Fruit fly (Drosophila melanogaster): ENCODE data around the gene CG4872.
A peak's percentile ranks its signal among the peaks of the same experiment; 100 is the strongest.

The CG4872 gene

DNA sequence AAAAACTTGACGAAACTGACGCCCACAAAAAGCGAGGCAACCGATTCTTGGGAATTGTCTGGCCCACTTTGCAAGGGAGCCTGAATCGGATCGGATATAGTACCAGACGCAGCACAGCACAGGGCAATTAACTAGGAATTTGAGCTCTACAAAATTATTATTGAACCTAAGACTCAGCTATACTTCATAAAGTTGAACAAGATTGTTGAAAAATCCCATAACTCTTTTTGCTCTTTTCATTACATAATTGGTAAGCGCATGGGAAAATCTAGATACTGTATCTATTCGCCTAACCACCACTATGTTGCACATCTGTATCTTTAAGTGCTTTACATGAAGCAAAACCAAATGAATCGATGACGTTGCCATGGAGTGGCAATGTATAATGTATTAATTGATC, 48.0 kb upstream of the CG4872 start:
- peak; percentile 88 for TF ChIP-seq CG17328 (GFP tag; IDR thresholded peaks at IDR 0.05)
- peak; percentile 61 for TF ChIP-seq ems (GFP tag; optimal IDR thresholded peaks at IDR 0.05)
- TF ChIP-seq Atf3 (GFP tag; optimal IDR thresholded peaks at IDR 0.05) = peak; percentile 62
- TF ChIP-seq CG30403 (GFP tag; optimal IDR thresholded peaks at IDR 0.05) = peak; percentile 74
- no peak for TF ChIP-seq BtbVII (GFP tag; optimal IDR thresholded peaks at IDR 0.05)
- peak; percentile 73 for TF ChIP-seq tin (GFP tag; optimal IDR thresholded peaks at IDR 0.05)
- no peak for TF ChIP-seq Dip3 (GFP tag; optimal IDR thresholded peaks at IDR 0.05)
- TF ChIP-seq CG1603 (tag; optimal IDR thresholded peaks at IDR 0.05) = peak; percentile 91
- TF ChIP-seq ash1 (GFP tag; optimal IDR thresholded peaks at IDR 0.05) = no peak
- no peak for TF ChIP-seq exex (tag; optimal IDR thresholded peaks at IDR 0.05)
- peak; percentile 84 for TF ChIP-seq Xrp1 (GFP tag; IDR thresholded peaks at IDR 0.05)
- TF ChIP-seq CG14710 (tag; optimal IDR thresholded peaks at IDR 0.05) = peak; percentile 66
- peak; percentile 64 for TF ChIP-seq esg (GFP tag; conservative IDR thresholded peaks at IDR 0.05)
- TF ChIP-seq CG7963 (GFP tag; IDR thresholded peaks at IDR 0.05; ENCODE audit: partially characterized antibody) = no peak
- no peak for TF ChIP-seq MESR4 (GFP tag; optimal IDR thresholded peaks at IDR 0.05)
- TF ChIP-seq CG4424 (GFP tag; optimal IDR thresholded peaks at IDR 0.05) = peak; percentile 79
- no peak for TF ChIP-seq Opbp (GFP tag; IDR thresholded peaks at IDR 0.05; ENCODE audit: partially characterized antibody)
- TF ChIP-seq Deaf1 (tag; optimal IDR thresholded peaks at IDR 0.05) = peak; percentile 28
- no peak for TF ChIP-seq luna (GFP tag; optimal IDR thresholded peaks at IDR 0.05)
- peak; percentile 21 to 81 for TF ChIP-seq Hr51 (GFP tag; optimal IDR thresholded peaks at IDR 0.05)
- TF ChIP-seq Doc2 (GFP tag; IDR thresholded peaks at IDR 0.05) = no peak
- peak; percentile 83 for TF ChIP-seq unpg (GFP tag; optimal IDR thresholded peaks at IDR 0.05)
- peak; percentile 87 for TF ChIP-seq ATbp (GFP tag; optimal IDR thresholded peaks at IDR 0.05)
- TF ChIP-seq YL-1 (GFP tag; optimal IDR thresholded peaks at IDR 0.05) = no peak
- TF ChIP-seq CG11456 (GFP tag; IDR thresholded peaks at IDR 0.05) = peak; percentile 68
- TF ChIP-seq shn (GFP tag; optimal IDR thresholded peaks at IDR 0.05) = peak; percentile 49
- TF ChIP-seq trem (tag; optimal IDR thresholded peaks at IDR 0.05) = peak; percentile 74
- peak; percentile 55 for TF ChIP-seq CG3847 (GFP tag; IDR thresholded peaks at IDR 0.05)
- TF ChIP-seq CG7745 (tag; optimal IDR thresholded peaks at IDR 0.05) = no peak
- peak; percentile 82 for TF ChIP-seq PHDP (tag; optimal IDR thresholded peaks at IDR 0.05)
- TF ChIP-seq ind (GFP tag; optimal IDR thresholded peaks at IDR 0.05) = peak; percentile 73
- TF ChIP-seq chm (GFP tag; IDR thresholded peaks at IDR 0.05) = no peak
- peak; percentile 22 for TF ChIP-seq CG15514 (GFP tag; optimal IDR thresholded peaks at IDR 0.05)
- TF ChIP-seq gro (GFP tag; optimal IDR thresholded peaks at IDR 0.05) = no peak
- peak; percentile 81 for TF ChIP-seq dysf (GFP tag; IDR thresholded peaks at IDR 0.05)
- TF ChIP-seq Ssrp (tag; optimal IDR thresholded peaks at IDR 0.05) = peak; percentile 76
- peak; percentile 63 for TF ChIP-seq CG6654 (GFP tag; optimal IDR thresholded peaks at IDR 0.05)
- TF ChIP-seq crp (GFP tag; optimal IDR thresholded peaks at IDR 0.05) = peak in 1 of 2 experiments; percentile 13
- TF ChIP-seq CG18262 (tag; optimal IDR thresholded peaks at IDR 0.05) = peak; percentile 81
- TF ChIP-seq CG10366 (GFP tag; IDR thresholded peaks at IDR 0.05) = peak; percentile 79
- peak; percentile 71 for TF ChIP-seq mam (GFP tag; optimal IDR thresholded peaks at IDR 0.05)
- TF ChIP-seq row (GFP tag; IDR thresholded peaks at IDR 0.05) = peak; percentile 78
- TF ChIP-seq Ets65A (GFP tag) = peak; percentile 80
- TF ChIP-seq CG11085 (GFP tag; IDR thresholded peaks at IDR 0.05) = peak; percentile 52; the same call in 1 of the 2 replicates
- peak; percentile 50 for TF ChIP-seq CG18619 (GFP tag; optimal IDR thresholded peaks at IDR 0.05)
- TF ChIP-seq D (optimal IDR thresholded peaks at IDR 0.05) = no peak
- TF ChIP-seq D (GFP tag; optimal IDR thresholded peaks at IDR 0.05) = peak; percentile 82
- no peak for TF ChIP-seq TFAM (GFP tag; optimal IDR thresholded peaks at IDR 0.05)
- TF ChIP-seq sens (GFP tag) = peak; percentile 98
- TF ChIP-seq Spps (tag; optimal IDR thresholded peaks at IDR 0.05) = peak; percentile 31
- TF ChIP-seq CG6175 (GFP tag; IDR thresholded peaks at IDR 0.05) = no peak
